Fruit fly (Drosophila melanogaster) whole organism, adult: ENCODE measurements around the gene CG11586.
A peak's percentile ranks its signal among the peaks of the same experiment; 100 is the strongest.

Experiments
- CG11617 ChIP-seq: fragments of 200-800 bp; sonication (Bioruptor generic); optimal IDR thresholded peaks from 2 replicates; lab custom pipeline; 2017; ENCODE audit warnings: mild to moderate bottlenecking, missing biosample characterization, missing genetic modification reagents, missing genetic modification characterization
- CG12768 ChIP-seq: fragments of 200-800 bp; sonication (Bioruptor generic); optimal IDR thresholded peaks from 2 replicates; lab custom pipeline; 2017; ENCODE audit warnings: missing biosample characterization, missing genetic modification characterization, mild to moderate bottlenecking, moderate library complexity, missing genetic modification reagents
- CG14711 ChIP-seq: fragments of 200-800 bp; sonication (Bioruptor generic); optimal IDR thresholded peaks from 2 replicates; lab custom pipeline; 2018; ENCODE audit warnings: missing biosample characterization, mild to moderate bottlenecking, missing genetic modification characterization, moderate library complexity
- CG1620 ChIP-seq: fragments of 200-800 bp; sonication (Bioruptor generic); optimal IDR thresholded peaks from 2 replicates; lab custom pipeline; 2016; ENCODE audit warnings: missing biosample characterization, missing genetic modification characterization
- CG5204 ChIP-seq: fragments of 200-800 bp; sonication (Bioruptor generic); optimal IDR thresholded peaks from 2 replicates; lab custom pipeline; 2016; ENCODE audit warnings: missing biosample characterization, missing genetic modification characterization
- CG7045 ChIP-seq: fragments of 200-800 bp; sonication (Bioruptor generic); optimal IDR thresholded peaks from 2 replicates; lab custom pipeline; 2017; ENCODE audit warnings: missing biosample characterization, mild to moderate bottlenecking, missing genetic modification characterization
- Clk ChIP-seq: fragments of 200-800 bp; sonication (Bioruptor generic); optimal IDR thresholded peaks from 2 replicates; lab custom pipeline; 2017; ENCODE audit warnings: missing biosample characterization, missing genetic modification characterization
- Hr96 ChIP-seq: fragments of 200-800 bp; sonication (Bioruptor generic); optimal IDR thresholded peaks from 2 replicates; lab custom pipeline; 2016; ENCODE audit warnings: missing biosample characterization, missing genetic modification characterization
- bab1 ChIP-seq: fragments of 200-800 bp; sonication (Bioruptor generic); optimal IDR thresholded peaks from 3 replicates; lab custom pipeline; 2019; ENCODE audit warnings: missing biosample characterization, mild to moderate bottlenecking, missing genetic modification characterization, moderate library complexity
- cnc ChIP-seq, 2 experiments: fragments of >200 bp; optimal IDR thresholded peaks; 2 replicates each; lab custom pipeline; 2017
- kay ChIP-seq: fragments of 200-800 bp; sonication (Bioruptor generic); peaks from one replicate; lab custom pipeline; 2016; ENCODE audit warnings: missing biosample characterization, missing genetic modification characterization, borderline replicate concordance
- ovo ChIP-seq: fragments of 200-800 bp; sonication (Bioruptor generic); optimal IDR thresholded peaks from 2 replicates; lab custom pipeline; 2016; ENCODE audit warnings: missing biosample characterization, missing genetic modification characterization
- pad ChIP-seq: fragments of 200-800 bp; sonication (Bioruptor generic); optimal IDR thresholded peaks from 3 replicates; lab custom pipeline; 2017; ENCODE audit warnings: missing biosample characterization, missing genetic modification characterization, mild to moderate bottlenecking, moderate library complexity, missing genetic modification reagents
- toe ChIP-seq: fragments of 200-800 bp; sonication (Bioruptor generic); optimal IDR thresholded peaks from 2 replicates; lab custom pipeline; 2016; ENCODE audit warnings: missing biosample characterization, missing genetic modification characterization

DNA sequence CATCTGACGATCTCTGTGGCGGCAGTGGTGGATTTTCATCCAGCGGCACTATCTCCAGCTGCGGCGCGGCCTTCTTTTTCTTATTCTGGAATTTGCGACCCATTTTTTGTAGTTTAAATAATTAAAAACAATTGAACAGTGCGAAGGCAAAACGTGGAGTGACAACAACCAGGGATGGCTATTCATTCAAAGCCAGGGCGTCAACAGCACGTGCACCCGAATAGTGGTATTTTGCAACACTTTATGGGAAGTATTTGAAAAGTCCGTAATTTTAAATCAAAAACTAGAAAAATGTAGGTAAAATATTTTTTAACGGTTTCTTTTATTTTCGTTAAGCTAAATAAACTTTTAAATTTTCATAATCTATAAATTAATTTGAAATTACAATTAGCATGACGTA is 20.4 kb upstream of the CG11586 start, which contains the start of gene CG11583:
- TF ChIP-seq kay (GFP tag; lab: Kevin White, UChicago): no peak
- no peak for TF ChIP-seq CG11617
- no peak for TF ChIP-seq Hr96 (GFP tag; lab: Kevin White, UChicago)
- no peak for TF ChIP-seq cnc (optimal IDR thresholded peaks at IDR 0.05; lab: Kevin White, UChicago)
- TF ChIP-seq Clk: no peak
- TF ChIP-seq CG12768: peak; percentile 52
- TF ChIP-seq CG14711 (tag; lab: Kevin White, UChicago): peak; percentile 53
- peak; percentile 57 for TF ChIP-seq pad (GFP tag; lab: Kevin White, UChicago)
- no peak for TF ChIP-seq CG5204 (GFP tag; lab: Kevin White, UChicago)
- TF ChIP-seq ovo: peak; percentile 26
- peak; percentile 21 for TF ChIP-seq bab1
- TF ChIP-seq CG7045: peak; percentile 19
- peak; percentile 63 for TF ChIP-seq toe (GFP tag; lab: Kevin White, UChicago)
- peak; percentile 76 for TF ChIP-seq CG1620 (GFP tag; lab: Kevin White, UChicago)
